Worm (Caenorhabditis elegans): Measurements from ENCODE around the gene cpg-20.

- TF ChIP-seq snpc-4 (tag; optimal IDR thresholded peaks at IDR 0.05) (no peak), dmd-4 (tag; optimal IDR thresholded peaks at IDR 0.05) (no peak), nhr-237 (tag; optimal IDR thresholded peaks at IDR 0.05) (no peak), ama-1 (optimal IDR thresholded peaks at IDR 0.05) (no peak), nhr-10 (tag; optimal IDR thresholded peaks at IDR 0.05) (no peak), egl-27 (tag; optimal IDR thresholded peaks at IDR 0.05) (no peak), elt-1 (tag; optimal IDR thresholded peaks at IDR 0.05) (no peak), nhr-12 (tag; optimal IDR thresholded peaks at IDR 0.05) (no peak)
Measured at ce11 chrIV:6060912-6061311, 15.1 kb downstream of the cpg-20 start.

Data from whole organism, L2 larva.